Worm (Caenorhabditis elegans): ENCODE results near the gene C08B6.8.

DNA sequence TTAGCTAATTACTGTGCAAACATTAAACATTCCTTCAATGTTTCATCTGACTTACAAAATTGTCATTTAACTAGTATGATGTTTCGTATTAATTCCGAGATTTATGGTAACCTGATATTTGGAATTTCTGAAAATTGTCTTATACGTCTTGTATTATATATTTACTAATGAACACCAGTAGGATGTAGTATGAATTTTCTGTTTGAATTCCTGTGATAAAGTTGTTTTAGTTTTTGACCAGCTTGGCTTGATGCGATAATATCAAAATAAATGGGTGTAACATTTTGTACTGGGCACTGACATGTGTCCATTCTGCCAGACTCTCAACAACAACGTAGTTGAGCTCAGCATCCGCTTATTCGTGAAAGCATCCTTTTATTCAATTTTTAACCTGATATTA, 49.6 kb upstream of the C08B6.8 start, which contains the start of gene R04B5.6:
- no peak for TF ChIP-seq ceh-48 (tag; optimal IDR thresholded peaks at IDR 0.05)
- TF ChIP-seq pag-3 (tag; optimal IDR thresholded peaks at IDR 0.05; ENCODE audit: borderline replicate concordance) = no peak
- no peak for TF ChIP-seq fkh-10 (GFP tag; optimal IDR thresholded peaks at IDR 0.05)
- no peak for TF ChIP-seq rnt-1 (tag; optimal IDR thresholded peaks at IDR 0.05)
- TF ChIP-seq pat-9 (tag; optimal IDR thresholded peaks at IDR 0.05) = no peak
- no peak for TF ChIP-seq tbx-2 (tag; optimal IDR thresholded peaks at IDR 0.05)
- TF ChIP-seq pha-4 (tag; optimal IDR thresholded peaks at IDR 0.05) = no peak
- TF ChIP-seq hlh-6 (tag; optimal IDR thresholded peaks at IDR 0.05) = no peak
- no peak for TF ChIP-seq ceh-24 (tag; optimal IDR thresholded peaks at IDR 0.05)
- no peak for TF ChIP-seq unc-42 (tag; optimal IDR thresholded peaks at IDR 0.05)
- TF ChIP-seq sox-4 (tag; optimal IDR thresholded peaks at IDR 0.05) = no peak
- no peak for TF ChIP-seq T23F11.4 (GFP tag; optimal IDR thresholded peaks at IDR 0.05)
- no peak for TF ChIP-seq F13H6.1 (tag; optimal IDR thresholded peaks at IDR 0.05)
- TF ChIP-seq ceh-18 (tag; optimal IDR thresholded peaks at IDR 0.05) = no peak
